Fruit fly (Drosophila melanogaster): Measurements from ENCODE around the gene CG13046.

- TF ChIP-seq pad (GFP tag; optimal IDR thresholded peaks at IDR 0.05) (no peak), CG11617 (GFP tag; optimal IDR thresholded peaks at IDR 0.05) (no peak), cic (GFP tag; optimal IDR thresholded peaks at IDR 0.05) (no peak)
Measured at dm6 chr3L:16323372-16323771, 35.1 kb upstream of the CG13046 start, which contains the start of gene CG13059.

All from whole organism, adult.